Fruit fly (Drosophila melanogaster): ENCODE measurements around the gene CG31674.

CG31674 gene

DNA sequence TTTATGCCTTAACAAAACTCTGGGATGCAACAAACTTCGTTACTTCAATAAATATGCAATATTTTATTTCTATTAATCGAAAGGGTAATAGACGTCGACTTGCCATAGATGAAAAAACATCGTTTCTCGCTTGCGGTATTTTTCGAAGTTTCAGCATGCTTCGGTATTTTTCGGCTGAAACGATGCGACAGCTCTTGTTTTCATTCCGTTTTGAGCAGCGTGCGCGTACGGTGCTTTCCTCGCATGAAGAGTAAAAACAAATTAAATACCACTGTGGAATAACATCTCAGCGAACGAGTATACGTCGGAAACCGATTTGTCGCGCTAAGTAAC is 33.6 kb upstream of the CG31674 start, which contains the start of gene CG9328:
Gene CG9328 (plus strand): TSS at position 201 of the 333 bp plus-strand sequence.
- TF ChIP-seq phol (tag; optimal IDR thresholded peaks at IDR 0.05), result no peak
- no peak for TF ChIP-seq CG43689 (GFP tag; IDR thresholded peaks at IDR 0.05)
- peak; percentile 4 for TF ChIP-seq CTCF (GFP tag; optimal IDR thresholded peaks at IDR 0.05)
- no peak for TF ChIP-seq Bteb2 (GFP tag; optimal IDR thresholded peaks at IDR 0.05)
- peak; percentile 21 for TF ChIP-seq Max (GFP tag; optimal IDR thresholded peaks at IDR 0.05)
- TF ChIP-seq CG6272 (GFP tag; IDR thresholded peaks at IDR 0.05), result no peak
- peak; percentile 41 for TF ChIP-seq pho (GFP tag; optimal IDR thresholded peaks at IDR 0.05)
- peak; percentile 72 for TF ChIP-seq CG18599 (GFP tag; optimal IDR thresholded peaks at IDR 0.05)
- peak; percentile 12 for TF ChIP-seq CG13424 (tag; optimal IDR thresholded peaks at IDR 0.05)
- TF ChIP-seq CG30431 (GFP tag; optimal IDR thresholded peaks at IDR 0.05), result no peak
- no peak for TF ChIP-seq Usf (GFP tag; optimal IDR thresholded peaks at IDR 0.05)
- peak; percentile 56 for TF ChIP-seq CG17912 (GFP tag; optimal IDR thresholded peaks at IDR 0.05)
- no peak for TF ChIP-seq Atf-2 (GFP tag; optimal IDR thresholded peaks at IDR 0.05)
- TF ChIP-seq CG7745 (tag; optimal IDR thresholded peaks at IDR 0.05), result no peak
- TF ChIP-seq Neu2 (GFP tag; optimal IDR thresholded peaks at IDR 0.05; ENCODE audit: borderline replicate concordance), result no peak
- TF ChIP-seq CG34376 (GFP tag; optimal IDR thresholded peaks at IDR 0.05), result peak; percentile 40
- TF ChIP-seq CG1024 (GFP tag; IDR thresholded peaks at IDR 0.05), result no peak
- TF ChIP-seq Oaz (GFP tag; IDR thresholded peaks at IDR 0.05), result no peak
- TF ChIP-seq dmrt11E (tag; optimal IDR thresholded peaks at IDR 0.05), result peak; percentile 24
- TF ChIP-seq ssp (GFP tag; IDR thresholded peaks at IDR 0.05), result no peak
- no peak for TF ChIP-seq Trl (optimal IDR thresholded peaks at IDR 0.05)
- TF ChIP-seq Trl (GFP tag; optimal IDR thresholded peaks at IDR 0.05), result no peak
- 0 out of 3 replicates have a peak, but pooled peaks have one; percentile 52 for TF ChIP-seq zen2 (GFP tag; IDR thresholded peaks at IDR 0.05; ENCODE audit: partially characterized antibody)
- peak; percentile 83 for TF ChIP-seq Deaf1 (tag; optimal IDR thresholded peaks at IDR 0.05)
- no peak for TF ChIP-seq CG10321 (GFP tag; IDR thresholded peaks at IDR 0.05)
- TF ChIP-seq nom (GFP tag; optimal IDR thresholded peaks at IDR 0.05), result peak; percentile 35
- TF ChIP-seq Tbp (GFP tag; optimal IDR thresholded peaks at IDR 0.05), result no peak
- no peak for TF ChIP-seq D (optimal IDR thresholded peaks at IDR 0.05)
- TF ChIP-seq D (GFP tag; optimal IDR thresholded peaks at IDR 0.05), result no peak
- no peak for TF ChIP-seq CG3726 (GFP tag; IDR thresholded peaks at IDR 0.05)
- TF ChIP-seq CG10274 (GFP tag; optimal IDR thresholded peaks at IDR 0.05), result no peak
- TF ChIP-seq CG10654 (GFP tag; optimal IDR thresholded peaks at IDR 0.05), result no peak
- TF ChIP-seq Hand (GFP tag; optimal IDR thresholded peaks at IDR 0.05), result no peak
- no peak for TF ChIP-seq ap (GFP tag; IDR thresholded peaks at IDR 0.05)
- no peak for TF ChIP-seq CG7357 (GFP tag; IDR thresholded peaks at IDR 0.05)
- TF ChIP-seq gcm2 (GFP tag; optimal IDR thresholded peaks at IDR 0.05), result no peak
- TF ChIP-seq CG2712 (tag; optimal IDR thresholded peaks at IDR 0.05), result peak; percentile 51
- peak; percentile 19 for TF ChIP-seq Sox102F (GFP tag; optimal IDR thresholded peaks at IDR 0.05)
- TF ChIP-seq Mad (GFP tag; optimal IDR thresholded peaks at IDR 0.05), result no peak
- TF ChIP-seq kay (GFP tag; optimal IDR thresholded peaks at IDR 0.05), result no peak
- no peak for TF ChIP-seq Asciz (GFP tag; optimal IDR thresholded peaks at IDR 0.05)
- TF ChIP-seq zfh1 (GFP tag; IDR thresholded peaks at IDR 0.05), result 0 out of 3 replicates have a peak, but pooled peaks have one; percentile 34
- peak; percentile 64 for TF ChIP-seq Opbp (GFP tag; IDR thresholded peaks at IDR 0.05; ENCODE audit: partially characterized antibody)
- TF ChIP-seq Spps (tag; optimal IDR thresholded peaks at IDR 0.05), result peak; percentile 12
- 0 out of 3 replicates have a peak, but pooled peaks have one; percentile 32 for TF ChIP-seq otp (GFP tag; IDR thresholded peaks at IDR 0.05)
- TF ChIP-seq chn (GFP tag; optimal IDR thresholded peaks at IDR 0.05), result no peak
- TF ChIP-seq Ravus (GFP tag; IDR thresholded peaks at IDR 0.05), result no peak
- no peak for TF ChIP-seq Atf3 (GFP tag; optimal IDR thresholded peaks at IDR 0.05)
- TF ChIP-seq Gug (GFP tag; IDR thresholded peaks at IDR 0.05), result no peak
- peak; percentile 33; the same call in 1 of the 2 replicates for TF ChIP-seq Scr (GFP tag; IDR thresholded peaks at IDR 0.05; ENCODE audit: partially characterized antibody)
- TF ChIP-seq MESR4 (GFP tag; optimal IDR thresholded peaks at IDR 0.05), result peak; percentile 52
- no peak for TF ChIP-seq esg (GFP tag; conservative IDR thresholded peaks at IDR 0.05)
- no peak for TF ChIP-seq eyg (GFP tag; optimal IDR thresholded peaks at IDR 0.05)

All from whole organism, embryonic.